Worm (Caenorhabditis elegans) whole organism, L2 larva: ENCODE measurements around the gene apn-1.

ENCODE experiments used
- ZK546.5 ChIP-seq: sonication (generic microtip); optimal IDR thresholded peaks from 2 replicates; lab custom pipeline; 2017; ENCODE audit warnings: missing biosample characterization, missing genetic modification characterization
- ama-1 ChIP-seq: fragments of 150-350 bp; optimal IDR thresholded peaks from 2 replicates; lab custom pipeline; 2018; ENCODE audit warnings: inconsistent platforms
- ceh-16 ChIP-seq: fragments of 150-350 bp; optimal IDR thresholded peaks from 2 replicates; lab custom pipeline; 2014; ENCODE audit warnings: missing biosample characterization, missing genetic modification characterization
- elt-3 ChIP-seq: sonication (generic microtip); optimal IDR thresholded peaks from 2 replicates; lab custom pipeline; 2017; ENCODE audit warnings: missing biosample characterization, missing genetic modification characterization
- lsy-2 ChIP-seq, 2 experiments: fragments of 150-350 bp in 1 of 2; sonication (generic microtip) in 1 of 2; optimal IDR thresholded peaks; 2 replicates each; lab custom pipeline; 2014 to 2017; ENCODE audit warnings: missing biosample characterization in 2 of 2, missing genetic modification characterization in 2 of 2
- nhr-10 ChIP-seq: sonication (generic microtip); optimal IDR thresholded peaks from 2 replicates; lab custom pipeline; 2017; ENCODE audit warnings: missing biosample characterization, missing genetic modification characterization
- nhr-11 ChIP-seq: fragments of 150-350 bp; optimal IDR thresholded peaks from 2 replicates; lab custom pipeline; 2014; ENCODE audit warnings: missing biosample characterization, missing genetic modification characterization
- nhr-237 ChIP-seq: fragments of 150-350 bp; optimal IDR thresholded peaks from 2 replicates; lab custom pipeline; 2014; ENCODE audit warnings: missing biosample characterization, missing genetic modification characterization
- nhr-25 ChIP-seq: fragments of 150-350 bp; sonication (generic microtip); optimal IDR thresholded peaks from 3 replicates; lab custom pipeline; 2014; ENCODE audit warnings: missing biosample characterization, missing genetic modification characterization
- nhr-77 ChIP-seq: fragments of 150-350 bp; optimal IDR thresholded peaks from 2 replicates; lab custom pipeline; 2014; ENCODE audit warnings: missing biosample characterization, missing genetic modification characterization
- zag-1 ChIP-seq: fragments of 150-350 bp; optimal IDR thresholded peaks from 2 replicates; lab custom pipeline; 2014; ENCODE audit warnings: missing biosample characterization, missing genetic modification characterization

- TF ChIP-seq zag-1 (tag; lab: Kevin White, UChicago) (no peak), ceh-16 (tag; lab: Kevin White, UChicago) (no peak), nhr-237 (tag; lab: Kevin White, UChicago) (no peak), ZK546.5 (no peak), ama-1 (lab: Kevin White, UChicago) (no peak), nhr-77 (tag; lab: Kevin White, UChicago) (no peak), nhr-11 (tag; lab: Kevin White, UChicago) (no peak), lsy-2 (tag; optimal IDR thresholded peaks at IDR 0.05; lab: Kevin White, UChicago) (no peak), nhr-25 (tag; lab: Kevin White, UChicago) (no peak), elt-3 (tag; lab: Kevin White, UChicago) (no peak), nhr-10 (no peak)
Observed at ce11 chrII:8032657-8033056, 14.7 kb upstream of the apn-1 start, which contains the start of gene nrf-6.
